ENCODE assay signal across 4 worm cellular contexts in genomic region chrIV:11959573-11959972, ce11.
A peak's percentile ranks its signal among the peaks of the same experiment; 100 is the strongest.
TF ChIP-seq lines count a peak whose summit lies in the region.

tgt-1 (minus strand) TSS chrIV:11959804.

TF ChIP-seq in whole organism, L1 larva, 84 proteins besides CTCF, POLR2A, EP300 and RAD21:
- TF ChIP-seq nhr-90 (tag; optimal IDR thresholded peaks at IDR 0.05; lab: Kevin White, UChicago; ENCODE audit: poor library complexity) = peak; percentile 3
- no peak for TF ChIP-seq hlh-17 (GFP tag; optimal IDR thresholded peaks at IDR 0.05; lab: Kevin White, UChicago; ENCODE audit: borderline replicate concordance)
- no peak for TF ChIP-seq efl-1 (optimal IDR thresholded peaks at IDR 0.05; lab: Kevin White, UChicago)
- TF ChIP-seq efl-1 (GFP tag; optimal IDR thresholded peaks at IDR 0.05 in 1 of 2; lab: Kevin White, UChicago) = peak in 1 of 2 experiments; percentile 28

TF ChIP-seq in whole organism, L2 larva, 48 proteins besides CTCF, POLR2A, EP300 and RAD21:
- TF ChIP-seq unc-39 (tag; optimal IDR thresholded peaks at IDR 0.05; lab: Kevin White, UChicago) (no peak), ztf-1 (GFP tag; conservative IDR thresholded peaks at IDR 0.05; lab: Robert Waterston, UW) (no peak), nhr-25 (tag; optimal IDR thresholded peaks at IDR 0.05; lab: Kevin White, UChicago) (peak; percentile 9)

TF ChIP-seq in whole organism, L4 larva, 104 proteins besides CTCF, POLR2A, EP300 and RAD21:
- TF ChIP-seq attf-4 (tag; optimal IDR thresholded peaks at IDR 0.05; lab: Kevin White, UChicago) (no peak), snpc-1.2 (GFP tag; IDR thresholded peaks at IDR 0.05; lab: Robert Waterston, UW) (no peak), F49E8.2 (tag; optimal IDR thresholded peaks at IDR 0.05; lab: Kevin White, UChicago; ENCODE audit: borderline replicate concordance) (no peak), aha-1 (tag; lab: Kevin White, UChicago) (peak; percentile 36), lin-38 (GFP tag; IDR thresholded peaks at IDR 0.05; lab: Robert Waterston, UW) (peak; percentile 43), nhr-102 (tag; optimal IDR thresholded peaks at IDR 0.05; lab: Kevin White, UChicago) (peak; percentile 18), ama-1 (optimal IDR thresholded peaks at IDR 0.05; lab: Kevin White, UChicago) (peak; percentile 47), mdt-29 (GFP tag; IDR thresholded peaks at IDR 0.05; lab: Robert Waterston, UW) (0 out of 2 replicates have a peak, but pooled peaks have one; percentile 38), lsy-2 (tag; optimal IDR thresholded peaks at IDR 0.05; lab: Kevin White, UChicago) (peak in 1 of 2 experiments; percentile 1)

TF ChIP-seq in whole organism, young adult, 124 proteins besides CTCF, POLR2A, EP300 and RAD21:
- TF ChIP-seq repo-1 (tag; optimal IDR thresholded peaks at IDR 0.05; lab: Kevin White, UChicago) (peak; percentile 3), aptf-3 (GFP tag; IDR thresholded peaks at IDR 0.05; lab: Robert Waterston, UW) (no peak), tlf-1 (GFP tag; optimal IDR thresholded peaks at IDR 0.05; lab: Kevin White, UChicago) (peak; percentile 16), B0336.3 (GFP tag; IDR thresholded peaks at IDR 0.05; lab: Robert Waterston, UW) (peak; percentile 60; the same call in 1 of the 2 replicates), nfyb-1 (GFP tag; IDR thresholded peaks at IDR 0.05; lab: Robert Waterston, UW) (peak; percentile 66), madf-6 (GFP tag; IDR thresholded peaks at IDR 0.05; lab: Robert Waterston, UW) (peak; percentile 41), cebp-1 (GFP tag; IDR thresholded peaks at IDR 0.05; lab: Robert Waterston, UW) (no peak), cebp-1 (tag; optimal IDR thresholded peaks at IDR 0.05; lab: Kevin White, UChicago) (peak; percentile 29), hsf-1 (GFP tag; IDR thresholded peaks at IDR 0.05; lab: Robert Waterston, UW) (0 out of 2 replicates have a peak, but pooled peaks have one; percentile 22), ama-1 (optimal IDR thresholded peaks at IDR 0.05; lab: Kevin White, UChicago) (no peak), ama-1 (GFP tag; optimal IDR thresholded peaks at IDR 0.05; lab: Kevin White, UChicago) (peak in 1 of 2 experiments; percentile 49), F49E8.2 (tag; optimal IDR thresholded peaks at IDR 0.05; lab: Kevin White, UChicago; ENCODE audit: insufficient read depth) (no peak), snpc-4 (GFP tag; optimal IDR thresholded peaks at IDR 0.05; lab: Kevin White, UChicago) (no peak), snpc-4 (tag; optimal IDR thresholded peaks at IDR 0.05; lab: Kevin White, UChicago) (peak in 2 of 4 experiments; percentile 3 to 40), ceh-40 (GFP tag; IDR thresholded peaks at IDR 0.05; lab: Robert Waterston, UW) (no peak), ekl-4 (GFP tag; IDR thresholded peaks at IDR 0.05; lab: Robert Waterston, UW) (no peak; the same call in 1 of the 2 replicates), mcd-1 (GFP tag; IDR thresholded peaks at IDR 0.05; lab: Robert Waterston, UW) (0 out of 2 replicates have a peak, but pooled peaks have one; percentile 13), madf-3 (GFP tag; IDR thresholded peaks at IDR 0.05; lab: Robert Waterston, UW) (peak; percentile 82), tbp1 (GFP tag; optimal IDR thresholded peaks at IDR 0.05; lab: Kevin White, UChicago) (peak; percentile 7)
